Fruit fly (Drosophila melanogaster): ENCODE measurements around the gene CG6996.
A peak's percentile ranks its signal among the peaks of the same experiment; 100 is the strongest.

Gene CG6996

DNA sequence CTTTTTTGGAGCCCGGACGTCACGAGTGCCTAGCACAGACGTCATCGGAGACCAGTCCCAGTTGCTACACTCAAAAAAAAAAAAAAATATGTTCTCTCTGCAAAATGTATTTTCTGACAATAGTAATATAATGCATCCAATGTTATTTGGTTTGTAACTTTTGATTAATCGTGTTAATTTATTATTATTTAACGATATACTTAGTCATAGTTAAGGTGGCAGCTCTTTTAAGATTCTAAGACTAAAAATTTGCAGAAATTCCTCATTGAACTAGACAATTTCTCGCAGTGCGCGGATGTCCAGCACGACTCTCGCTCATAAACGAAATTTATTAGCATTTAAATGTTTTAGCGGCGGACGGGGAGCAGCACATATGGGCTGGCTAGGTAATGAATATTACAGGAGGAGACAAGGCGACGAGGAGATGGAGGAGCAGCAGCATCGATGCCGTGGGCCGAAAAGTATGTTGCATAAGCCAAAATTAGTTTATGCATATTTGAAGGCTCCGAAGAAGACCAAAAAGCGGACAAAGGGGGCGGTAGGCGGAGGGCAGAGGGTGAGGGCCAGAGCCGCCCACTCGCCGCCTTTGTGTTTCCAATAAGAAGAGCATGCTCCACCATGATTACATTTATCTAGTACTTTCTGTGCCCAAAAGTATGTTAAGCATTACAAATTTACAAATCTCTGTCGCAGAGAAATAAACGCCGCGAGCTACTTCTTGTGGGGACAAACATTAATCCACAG, 23.8 kb upstream of the CG6996 start (continued):
- no peak for TF ChIP-seq jumu (GFP tag; optimal IDR thresholded peaks at IDR 0.05)
- TF ChIP-seq slou (GFP tag; optimal IDR thresholded peaks at IDR 0.05): no peak
- TF ChIP-seq nmo (GFP tag; optimal IDR thresholded peaks at IDR 0.05): peak; percentile 55
- TF ChIP-seq CG10462 (GFP tag; optimal IDR thresholded peaks at IDR 0.05): no peak
- no peak for TF ChIP-seq CG5180 (GFP tag; optimal IDR thresholded peaks at IDR 0.05)
- TF ChIP-seq CG12219 (GFP tag; optimal IDR thresholded peaks at IDR 0.05): no peak
- no peak for TF ChIP-seq CG14860 (GFP tag; IDR thresholded peaks at IDR 0.05; ENCODE audit: partially characterized antibody)
- no peak for TF ChIP-seq Kr (GFP tag; optimal IDR thresholded peaks at IDR 0.05)
- TF ChIP-seq CG11398 (GFP tag; optimal IDR thresholded peaks at IDR 0.05): no peak
- TF ChIP-seq CG4820 (GFP tag; optimal IDR thresholded peaks at IDR 0.05): peak; percentile 2
- TF ChIP-seq CG42726 (GFP tag; IDR thresholded peaks at IDR 0.05; ENCODE audit: partially characterized antibody): no peak
- no peak for TF ChIP-seq CG5953 (GFP tag; IDR thresholded peaks at IDR 0.05)
- TF ChIP-seq pfk (GFP tag; optimal IDR thresholded peaks at IDR 0.05): no peak
- TF ChIP-seq CG10147 (GFP tag; optimal IDR thresholded peaks at IDR 0.05): peak; percentile 23
- TF ChIP-seq CoRest (tag; optimal IDR thresholded peaks at IDR 0.05): peak; percentile 55
- no peak for TF ChIP-seq ham (GFP tag; IDR thresholded peaks at IDR 0.05)
- TF ChIP-seq her (GFP tag; optimal IDR thresholded peaks at IDR 0.05): no peak
- no peak for TF ChIP-seq Awh (GFP tag; IDR thresholded peaks at IDR 0.05)
- TF ChIP-seq Mad (GFP tag; optimal IDR thresholded peaks at IDR 0.05): no peak
- TF ChIP-seq HmgD (GFP tag; optimal IDR thresholded peaks at IDR 0.05): no peak
- TF ChIP-seq eve (GFP tag; optimal IDR thresholded peaks at IDR 0.05): peak in 1 of 2 experiments; percentile 60
- no peak for TF ChIP-seq CG3407 (GFP tag; optimal IDR thresholded peaks at IDR 0.05)
- TF ChIP-seq Ets65A (GFP tag): peak; percentile 60
- peak; percentile 18 for TF ChIP-seq cato (GFP tag; optimal IDR thresholded peaks at IDR 0.05; ENCODE audit: borderline replicate concordance)
- TF ChIP-seq pnt (GFP tag; optimal IDR thresholded peaks at IDR 0.05): no peak
- TF ChIP-seq CG9817 (tag; optimal IDR thresholded peaks at IDR 0.05): peak; percentile 1
- no peak for TF ChIP-seq CG8478 (optimal IDR thresholded peaks at IDR 0.05)
- peak; percentile 91 for TF ChIP-seq sens (GFP tag)
- peak; percentile 61 for TF ChIP-seq Meics (GFP tag; optimal IDR thresholded peaks at IDR 0.05)
- no peak for TF ChIP-seq ato (GFP tag; IDR thresholded peaks at IDR 0.05; ENCODE audit: partially characterized antibody)
- TF ChIP-seq CG9215 (GFP tag; IDR thresholded peaks at IDR 0.05): 0 out of 2 replicates have a peak, but pooled peaks have one; percentile 48
- no peak for TF ChIP-seq CG9876 (GFP tag; optimal IDR thresholded peaks at IDR 0.05)
- TF ChIP-seq Myb (GFP tag; optimal IDR thresholded peaks at IDR 0.05): no peak
- TF ChIP-seq usp (GFP tag; optimal IDR thresholded peaks at IDR 0.05): no peak
- TF ChIP-seq CG10209 (GFP tag; optimal IDR thresholded peaks at IDR 0.05): peak; percentile 58
- TF ChIP-seq CG9727 (GFP tag; optimal IDR thresholded peaks at IDR 0.05): peak; percentile 63
- peak; percentile 61; the same call in 1 of the 2 replicates for TF ChIP-seq Rfx (GFP tag; IDR thresholded peaks at IDR 0.05)
- no peak for TF ChIP-seq chinmo (GFP tag; IDR thresholded peaks at IDR 0.05; ENCODE audit: partially characterized antibody)
- no peak for TF ChIP-seq dm (GFP tag; optimal IDR thresholded peaks at IDR 0.05)
- TF ChIP-seq lilli (GFP tag; optimal IDR thresholded peaks at IDR 0.05): peak; percentile 54
- no peak for TF ChIP-seq tll (GFP tag; optimal IDR thresholded peaks at IDR 0.05)
- peak; percentile 59 for TF ChIP-seq cwo (GFP tag; optimal IDR thresholded peaks at IDR 0.05)
- TF ChIP-seq CG2889 (GFP tag; IDR thresholded peaks at IDR 0.05): no peak
- peak; percentile 6 for TF ChIP-seq CG13123 (GFP tag; optimal IDR thresholded peaks at IDR 0.05)
- TF ChIP-seq ATbp (GFP tag; optimal IDR thresholded peaks at IDR 0.05): peak; percentile 39
- peak; percentile 43 for TF ChIP-seq CG6689 (GFP tag; IDR thresholded peaks at IDR 0.05)
- TF ChIP-seq Mrtf (GFP tag; IDR thresholded peaks at IDR 0.05): 0 out of 3 replicates have a peak, but pooled peaks have one; percentile 9
- no peak for TF ChIP-seq yki (optimal IDR thresholded peaks at IDR 0.05)
- TF ChIP-seq bigmax (GFP tag; optimal IDR thresholded peaks at IDR 0.05): no peak
- no peak for TF ChIP-seq B-H2 (GFP tag; optimal IDR thresholded peaks at IDR 0.05)

Measured in whole organism, embryonic.